Worm (Caenorhabditis elegans): ENCODE measurements around the gene glb-14.

glb-14 gene

DNA sequence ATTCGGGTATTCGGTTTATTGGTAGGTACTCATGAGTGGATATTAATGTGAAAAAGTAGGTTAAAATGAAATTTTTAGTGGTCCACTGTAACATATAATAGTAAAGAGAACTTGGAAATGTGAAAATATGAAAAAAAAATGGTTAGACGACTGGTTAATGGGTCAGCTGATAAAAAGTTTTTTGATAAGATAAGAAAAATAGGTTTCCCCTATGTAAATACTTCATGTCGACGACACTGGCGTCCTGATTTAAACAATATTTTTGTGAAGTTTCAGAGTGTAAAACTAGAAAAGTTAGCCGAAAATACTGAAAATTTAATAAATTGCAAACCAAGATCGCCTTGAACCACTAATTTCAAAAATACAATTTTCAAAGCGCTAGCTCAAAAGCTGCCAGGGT, 11.7 kb downstream of the glb-14 start, which contains the start of gene F21A3.11:
Gene F21A3.11 (minus strand): TSS at position 117 of the 400 bp plus-strand sequence.
- no peak for TF ChIP-seq sox-4 (tag; optimal IDR thresholded peaks at IDR 0.05)
- no peak for TF ChIP-seq nhr-85 (tag)
- peak; percentile 70 for TF ChIP-seq elt-2 (tag; optimal IDR thresholded peaks at IDR 0.05)

DNA sequence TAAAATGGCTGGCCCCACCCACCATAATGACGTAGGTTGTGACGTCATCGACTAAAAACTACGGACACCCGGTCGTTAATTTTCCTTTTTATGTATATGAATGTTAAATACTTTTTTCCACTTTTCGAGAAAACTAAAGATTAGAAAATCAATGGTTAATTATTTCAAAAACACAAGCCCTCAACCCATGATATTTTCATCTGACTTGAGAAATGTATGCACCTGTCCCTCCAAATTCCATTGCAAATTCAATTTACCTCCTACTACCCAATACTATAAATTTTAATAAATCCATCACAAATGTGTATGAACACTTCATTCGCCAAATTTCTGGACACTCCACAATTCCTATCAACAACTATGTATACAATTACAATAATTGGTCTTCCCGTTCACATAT, 15.7 kb downstream of the glb-14 start, which contains the start of gene srh-276:
Gene srh-276 (plus strand): TSS at position 301 of the 400 bp plus-strand sequence.
- TF ChIP-seq nhr-85 (tag) = no peak
- TF ChIP-seq lin-35 (GFP tag; optimal IDR thresholded peaks at IDR 0.05) = no peak
- TF ChIP-seq nhr-77 (tag; optimal IDR thresholded peaks at IDR 0.05) = no peak
- no peak for TF ChIP-seq ama-1 (optimal IDR thresholded peaks at IDR 0.05)
- TF ChIP-seq irx-1 (tag; optimal IDR thresholded peaks at IDR 0.05) = no peak
- no peak for TF ChIP-seq ztf-4 (tag; optimal IDR thresholded peaks at IDR 0.05)
- no peak for TF ChIP-seq ztf-11 (tag; optimal IDR thresholded peaks at IDR 0.05)
- TF ChIP-seq elt-3 (tag; optimal IDR thresholded peaks at IDR 0.05) = no peak
- no peak for TF ChIP-seq C34B4.2 (tag; optimal IDR thresholded peaks at IDR 0.05)
- TF ChIP-seq lin-13 (GFP tag; optimal IDR thresholded peaks at IDR 0.05) = no peak
- TF ChIP-seq hlh-4 (tag; optimal IDR thresholded peaks at IDR 0.05) = no peak

DNA sequence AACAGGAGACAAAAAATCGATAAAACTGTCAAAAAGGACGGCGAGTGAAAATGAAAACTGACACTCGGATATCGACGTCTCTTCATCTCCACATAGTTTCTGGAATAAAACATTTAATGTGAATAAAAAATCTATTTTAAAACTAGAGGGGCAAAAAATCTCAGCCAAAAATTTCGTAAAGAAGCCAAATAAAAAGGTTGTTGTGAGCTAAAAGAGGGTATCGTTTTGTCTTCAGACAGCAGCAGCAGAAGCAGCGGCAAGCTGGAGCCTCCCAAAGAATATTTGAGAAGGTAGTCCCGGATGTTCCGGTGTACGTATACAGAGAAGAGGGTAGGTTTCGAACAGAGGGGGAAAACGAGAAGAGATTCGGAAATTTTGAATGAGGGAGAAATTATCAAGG, 22.9 kb downstream of the glb-14 start, which contains the start of gene lgc-31:
Gene lgc-31 (minus strand): TSS at position 101 of the 400 bp plus-strand sequence.
- no peak for TF ChIP-seq nhr-12 (tag; optimal IDR thresholded peaks at IDR 0.05)
- no peak for TF ChIP-seq ztf-11 (tag; optimal IDR thresholded peaks at IDR 0.05)
- no peak for TF ChIP-seq sup-37 (GFP tag; optimal IDR thresholded peaks at IDR 0.05)
- no peak for TF ChIP-seq mef-2 (tag; optimal IDR thresholded peaks at IDR 0.05)
- TF ChIP-seq snpc-4 (tag; optimal IDR thresholded peaks at IDR 0.05) = no peak
- no peak for TF ChIP-seq aha-1 (tag; optimal IDR thresholded peaks at IDR 0.05)
- TF ChIP-seq lin-15B (tag; optimal IDR thresholded peaks at IDR 0.05) = no peak
- TF ChIP-seq nhr-71 (tag; optimal IDR thresholded peaks at IDR 0.05) = no peak
- TF ChIP-seq fkh-4 (tag; optimal IDR thresholded peaks at IDR 0.05; ENCODE audit: borderline replicate concordance) = no peak
- no peak for TF ChIP-seq grh-1 (GFP tag; IDR thresholded peaks at IDR 0.05)
- no peak for TF ChIP-seq nhr-85 (tag)

DNA sequence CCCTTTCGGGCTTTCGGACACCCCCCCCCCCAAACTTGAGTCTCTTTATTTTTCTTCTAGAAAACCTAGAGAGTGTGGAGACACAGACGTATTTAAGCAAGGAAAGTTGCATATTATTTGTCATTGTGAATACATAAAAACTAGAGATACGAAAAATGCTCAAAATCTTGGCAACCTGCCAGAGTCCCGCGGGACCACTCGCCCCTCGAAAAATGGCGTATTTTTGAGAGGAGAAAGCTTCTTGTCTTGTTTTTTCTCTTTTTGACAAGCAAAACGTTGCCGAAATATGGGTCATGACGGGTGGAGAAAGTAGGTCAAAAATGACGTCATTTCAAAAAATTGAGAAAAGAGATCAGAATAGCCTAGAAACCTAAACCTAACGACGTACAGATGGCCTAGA, 24.4 kb downstream of the glb-14 start:
- TF ChIP-seq lin-14 (GFP tag; optimal IDR thresholded peaks at IDR 0.05) (peak; percentile 43), ceh-8 (GFP tag; optimal IDR thresholded peaks at IDR 0.05) (no peak), hpl-2 (GFP tag; optimal IDR thresholded peaks at IDR 0.05) (no peak), lin-39 (tag; optimal IDR thresholded peaks at IDR 0.05) (no peak), nhr-76 (tag; optimal IDR thresholded peaks at IDR 0.05) (no peak), unc-62 (GFP tag; optimal IDR thresholded peaks at IDR 0.05) (no peak)

DNA sequence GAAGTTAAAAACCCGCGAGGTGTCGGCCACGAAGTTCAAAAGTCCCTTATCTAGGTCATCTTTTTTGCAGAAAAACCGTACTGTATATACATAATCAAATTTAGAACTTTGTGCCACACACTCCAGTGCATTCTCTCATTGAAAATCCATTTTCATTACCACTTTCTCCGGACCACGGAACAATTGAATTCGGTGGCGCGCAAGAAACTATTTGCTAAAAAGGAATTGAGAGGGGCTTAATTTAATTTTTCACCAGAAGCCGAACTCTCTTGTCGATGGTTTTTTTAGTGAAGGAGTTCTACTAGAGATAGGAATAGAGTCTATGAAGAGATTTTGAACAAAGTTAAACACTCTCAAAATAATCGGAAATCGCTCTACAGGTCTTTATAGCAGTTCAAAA, 24.9 kb downstream of the glb-14 start:
- TF ChIP-seq efl-3 (GFP tag; optimal IDR thresholded peaks at IDR 0.05) = no peak
- no peak for TF ChIP-seq hlh-17 (GFP tag; optimal IDR thresholded peaks at IDR 0.05; ENCODE audit: borderline replicate concordance)
- no peak for TF ChIP-seq nhr-47 (tag; optimal IDR thresholded peaks at IDR 0.05)
- TF ChIP-seq ceh-82 (tag; optimal IDR thresholded peaks at IDR 0.05) = no peak
- no peak for TF ChIP-seq hpl-2 (GFP tag; optimal IDR thresholded peaks at IDR 0.05)
- TF ChIP-seq nhr-19 (GFP tag; conservative IDR thresholded peaks at IDR 0.05) = no peak
- no peak for TF ChIP-seq nhr-84 (tag; optimal IDR thresholded peaks at IDR 0.05)
- TF ChIP-seq isw-1 (GFP tag; IDR thresholded peaks at IDR 0.05) = no peak
- no peak for TF ChIP-seq nhr-11 (tag; optimal IDR thresholded peaks at IDR 0.05)
- TF ChIP-seq aly-2 (tag; optimal IDR thresholded peaks at IDR 0.05) = no peak
- TF ChIP-seq C04F5.9 (tag; optimal IDR thresholded peaks at IDR 0.05) = no peak
- no peak for TF ChIP-seq elt-2 (tag; optimal IDR thresholded peaks at IDR 0.05)
- no peak for TF ChIP-seq efl-1 (optimal IDR thresholded peaks at IDR 0.05)
- no peak for TF ChIP-seq efl-1 (GFP tag; optimal IDR thresholded peaks at IDR 0.05 in 1 of 2)
- TF ChIP-seq fkh-8 (tag; optimal IDR thresholded peaks at IDR 0.05) = no peak
- TF ChIP-seq F16B12.6 (tag; optimal IDR thresholded peaks at IDR 0.05) = no peak
- no peak for TF ChIP-seq egl-27 (tag; optimal IDR thresholded peaks at IDR 0.05)
- no peak for TF ChIP-seq C16A3.4 (tag; optimal IDR thresholded peaks at IDR 0.05)
- TF ChIP-seq snu-23 (GFP tag; optimal IDR thresholded peaks at IDR 0.05) = no peak
- no peak for TF ChIP-seq sox-4 (tag; optimal IDR thresholded peaks at IDR 0.05)
- TF ChIP-seq aha-1 (tag; optimal IDR thresholded peaks at IDR 0.05) = no peak

Data from whole organism, L1 larva.